Worm (Caenorhabditis elegans): ENCODE measurements around the gene serp-1.2.

- TF ChIP-seq sem-2 (GFP tag; optimal IDR thresholded peaks at IDR 0.05) (no peak), pha-4 (tag; optimal IDR thresholded peaks at IDR 0.05) (no peak), nhr-76 (tag; optimal IDR thresholded peaks at IDR 0.05) (no peak), elt-1 (tag; optimal IDR thresholded peaks at IDR 0.05; ENCODE audit: borderline replicate concordance, insufficient read depth) (no peak), nhr-12 (tag; optimal IDR thresholded peaks at IDR 0.05) (no peak), snpc-4 (tag; optimal IDR thresholded peaks at IDR 0.05) (no peak), elt-3 (tag; optimal IDR thresholded peaks at IDR 0.05) (no peak), M03D4.4 (tag; optimal IDR thresholded peaks at IDR 0.05) (no peak), ceh-83 (GFP tag; optimal IDR thresholded peaks at IDR 0.05) (no peak)
Measured at ce11 chrIV:8205272-8206098, 20.0 kb upstream of the serp-1.2 start, which contains the start of gene hgrs-1.
